Worm (Caenorhabditis elegans) whole organism, L4 larva: ENCODE measurements around the gene C05D9.9.
A peak's percentile ranks its signal among the peaks of the same experiment; 100 is the strongest.

Source experiments
- ces-1 ChIP-seq: fragments of 150-350 bp; sonication (generic microtip); optimal IDR thresholded peaks from 4 replicates; lab custom pipeline; 2014; ENCODE audit warnings: missing biosample characterization, missing genetic modification reagents, missing genetic modification characterization
- fkh-10 ChIP-seq: fragments of 150-350 bp; optimal IDR thresholded peaks from 2 replicates; lab custom pipeline; 2014; ENCODE audit warnings: missing biosample characterization, missing genetic modification reagents, missing genetic modification characterization
- fos-1 ChIP-seq: fragments of 150-350 bp; optimal IDR thresholded peaks from 2 replicates; lab custom pipeline; 2014; ENCODE audit warnings: missing biosample characterization, missing genetic modification characterization
- hlh-30 ChIP-seq: sonication (generic microtip); optimal IDR thresholded peaks from 2 replicates; lab custom pipeline; 2017; ENCODE audit warnings: antibody characterized with exemption, mild to moderate bottlenecking, missing genetic modification characterization, missing compliant biosample characterization; ENCODE audit not compliant: insufficient read depth
- mxl-2 ChIP-seq: fragments of 200-800 bp; sonication (Bioruptor generic); conservative IDR thresholded peaks from 2 replicates; pipeline ENCODE4 v1.3.6; 2022; ENCODE audit warnings: missing genetic modification reagents, missing genetic modification characterization, missing compliant biosample characterization
- snpc-1.2 ChIP-seq: fragments of 200-800 bp; sonication (Bioruptor generic); IDR thresholded peaks from 2 replicates; pipeline ENCODE4 v1.3.6; 2022; ENCODE audit warnings: missing genetic modification reagents, missing genetic modification characterization, missing compliant biosample characterization
- zag-1 ChIP-seq: fragments of 150-350 bp; optimal IDR thresholded peaks from 2 replicates; lab custom pipeline; 2014; ENCODE audit warnings: missing biosample characterization, missing genetic modification characterization

- TF ChIP-seq ces-1 (GFP tag; lab: Kevin White, UChicago) (no peak), snpc-1.2 (GFP tag; lab: Robert Waterston, UW) (no peak), fkh-10 (GFP tag; lab: Kevin White, UChicago) (no peak), mxl-2 (no peak), hlh-30 (tag; lab: Kevin White, UChicago) (peak; percentile 2), fos-1 (tag; lab: Kevin White, UChicago) (no peak), zag-1 (tag; lab: Kevin White, UChicago) (no peak)
These were observed at the start of gene C05D9.9 for ce11 chrX:1124146-1124545.
